Worm (Caenorhabditis elegans) whole organism, dauer: ENCODE data around the gene twk-25.

Experiments
- unc-62 ChIP-seq: sonication (generic microtip); optimal IDR thresholded peaks from 2 replicates; lab custom pipeline; 2017; ENCODE audit warnings: missing biosample characterization, missing genetic modification reagents, missing genetic modification characterization

The twk-25 gene

ce11 chrIV:11489077-11489476, 15.4 kb upstream of the twk-25 start:
- no peak for TF ChIP-seq unc-62

- TF ChIP-seq unc-62, result no peak
Observed at ce11 chrIV:11489610-11490339, 14.7 kb upstream of the twk-25 start.

- TF ChIP-seq unc-62, result no peak
Observed at ce11 chrIV:11491422-11491821, 13.1 kb upstream of the twk-25 start.

ce11 chrIV:11492345-11492744, 12.2 kb upstream of the twk-25 start:
- no peak for TF ChIP-seq unc-62

- TF ChIP-seq unc-62, result no peak
Observed at ce11 chrIV:11493899-11494298, 10.6 kb upstream of the twk-25 start.

ce11 chrIV:11494924-11495323, 9.6 kb upstream of the twk-25 start:
- no peak for TF ChIP-seq unc-62

- TF ChIP-seq unc-62, result no peak
Observed at ce11 chrIV:11498169-11498568, 6.3 kb upstream of the twk-25 start, which contains the start of gene sms-1. Gene sms-1 (minus strand): TSS chrIV:11498174.

- TF ChIP-seq unc-62, result no peak
Observed at ce11 chrIV:11500421-11500820, 4.1 kb upstream of the twk-25 start, which contains the start of gene H21P03.10. Gene H21P03.10 (plus strand): TSS chrIV:11500721.

- TF ChIP-seq unc-62, result no peak
Observed at ce11 chrIV:11503654-11504053, 862 bp upstream of the twk-25 start.

ce11 chrIV:11510664-11511063, 6.1 kb downstream of the twk-25 start, which contains the start of gene M04B2.6:
Gene M04B2.6 (minus strand): TSS chrIV:11510764.
- no peak for TF ChIP-seq unc-62

ce11 chrIV:11520960-11521359, 16.4 kb downstream of the twk-25 start, which contains the start of the genes M04B2.4 and gfl-1:
Gene M04B2.4 (minus strand): TSS chrIV:11521031.
Gene gfl-1 (plus strand): TSS chrIV:11521290.
- TF ChIP-seq unc-62, result no peak

ce11 chrIV:11522225-11522952, 17.9 kb downstream of the twk-25 start:
- no peak for TF ChIP-seq unc-62

- no peak for TF ChIP-seq unc-62
Observed at ce11 chrIV:11523685-11524084, 19.2 kb downstream of the twk-25 start.

- no peak for TF ChIP-seq unc-62
Observed at ce11 chrIV:11524241-11524692, 19.8 kb downstream of the twk-25 start, which contains the start of gene mep-1. Gene mep-1 (plus strand): TSS chrIV:11524642.

- no peak for TF ChIP-seq unc-62
Observed at ce11 chrIV:11526189-11526588, 21.7 kb downstream of the twk-25 start.

- TF ChIP-seq unc-62, result no peak
Observed at ce11 chrIV:11527752-11528151, 23.2 kb downstream of the twk-25 start, which contains the start of gene M04B2.2. Gene M04B2.2 (plus strand): TSS chrIV:11528052.

- no peak for TF ChIP-seq unc-62
Observed at ce11 chrIV:11548671-11549070, 44.2 kb downstream of the twk-25 start, which contains the start of gene M04B2.7. Gene M04B2.7 (minus strand): TSS chrIV:11548771.
